Fruit fly (Drosophila melanogaster) whole organism, embryonic: ENCODE data around the gene Hs6st.

Experiments used
- Awh ChIP-seq: fragments of 200-800 bp; sonication (Bioruptor generic); IDR thresholded peaks from 2 replicates; pipeline ENCODE4, ENCODE4 v1.3.6; 2022; ENCODE audit warnings: missing biosample characterization, missing genetic modification characterization
- BEAF-32 ChIP-seq: fragments of 200-800 bp; sonication (Bioruptor generic); optimal IDR thresholded peaks from 3 replicates; lab custom pipeline; 2017; ENCODE audit warnings: missing biosample characterization, missing genetic modification characterization, mild to moderate bottlenecking, moderate library complexity, missing genetic modification reagents
- Bgb ChIP-seq: fragments of 200-800 bp; sonication (Bioruptor generic); IDR thresholded peaks from 2 replicates; pipeline ENCODE4 v1.3.6; 2022; ENCODE audit warnings: missing biosample characterization, missing genetic modification characterization; ENCODE audit not compliant: partially characterized antibody
- CG10431 ChIP-seq: fragments of 200-800 bp; sonication (Bioruptor generic); optimal IDR thresholded peaks from 3 replicates; lab custom pipeline; 2018; ENCODE audit warnings: missing biosample characterization, mild to moderate bottlenecking, missing genetic modification characterization
- CG12744 ChIP-seq: fragments of 200-800 bp; sonication (Bioruptor generic); optimal IDR thresholded peaks from 2 replicates; lab custom pipeline; 2016; ENCODE audit warnings: missing biosample characterization, missing genetic modification characterization
- CG1602 ChIP-seq: fragments of 200-800 bp; sonication (Bioruptor generic); optimal IDR thresholded peaks from 3 replicates; lab custom pipeline; 2016; ENCODE audit warnings: missing biosample characterization, missing genetic modification characterization
- CG17328 ChIP-seq: fragments of 200-800 bp; sonication (Bioruptor generic); IDR thresholded peaks from 2 replicates; pipeline ENCODE4 v1.3.6; 2022; ENCODE audit warnings: missing biosample characterization, missing genetic modification characterization
- CG18476 ChIP-seq: fragments of 200-800 bp; sonication (Bioruptor generic); optimal IDR thresholded peaks from 2 replicates; lab custom pipeline; 2016; ENCODE audit warnings: missing biosample characterization, mild to moderate bottlenecking, missing genetic modification characterization
- CG18599 ChIP-seq: fragments of 200-800 bp; sonication (Bioruptor generic); optimal IDR thresholded peaks from 3 replicates; lab custom pipeline; 2017; ENCODE audit warnings: missing biosample characterization, missing genetic modification characterization, mild to moderate bottlenecking, moderate library complexity, missing genetic modification reagents
- CG18619 ChIP-seq: fragments of 200-800 bp; sonication (Bioruptor generic); optimal IDR thresholded peaks from 3 replicates; lab custom pipeline; 2017; ENCODE audit warnings: missing biosample characterization, mild to moderate bottlenecking, missing genetic modification characterization
- CG2712 ChIP-seq: fragments of 200-800 bp; optimal IDR thresholded peaks from 3 replicates; lab custom pipeline; 2019; ENCODE audit warnings: missing biosample characterization, mild to moderate bottlenecking, missing genetic modification characterization, moderate library complexity
- CG30020 ChIP-seq: fragments of 200-800 bp; optimal IDR thresholded peaks from 2 replicates; lab custom pipeline; 2019; ENCODE audit warnings: missing biosample characterization, mild to moderate bottlenecking, missing genetic modification characterization, moderate library complexity
- CG32767 ChIP-seq: fragments of 200-800 bp; sonication (Bioruptor generic); IDR thresholded peaks from 2 replicates; pipeline ENCODE4 v1.3.6; 2022; ENCODE audit warnings: missing biosample characterization, missing genetic modification characterization
- CG34422 ChIP-seq: fragments of 200-800 bp; sonication (Bioruptor generic); IDR thresholded peaks from 3 replicates; pipeline ENCODE4 v1.3.6; 2022; ENCODE audit warnings: missing biosample characterization, missing genetic modification characterization
- CG3995 ChIP-seq: fragments of 200-800 bp; sonication (Bioruptor generic); optimal IDR thresholded peaks from 3 replicates; lab custom pipeline; 2016; ENCODE audit warnings: missing biosample characterization, missing genetic modification characterization
- CG4617 ChIP-seq: fragments of 200-800 bp; sonication (Bioruptor generic); optimal IDR thresholded peaks from 3 replicates; lab custom pipeline; 2016; ENCODE audit warnings: missing biosample characterization, missing genetic modification characterization, borderline replicate concordance
- CG5180 ChIP-seq: fragments of 200-800 bp; sonication (Bioruptor generic); optimal IDR thresholded peaks from 3 replicates; lab custom pipeline; 2017; ENCODE audit warnings: missing biosample characterization, missing genetic modification characterization, mild to moderate bottlenecking, moderate library complexity, missing genetic modification reagents
- CG7271 ChIP-seq: fragments of 200-800 bp; sonication (Bioruptor generic); optimal IDR thresholded peaks from 2 replicates; lab custom pipeline; 2018; ENCODE audit warnings: missing biosample characterization, mild to moderate bottlenecking, missing genetic modification characterization, moderate library complexity
- CG9727 ChIP-seq: fragments of 200-800 bp; sonication (Bioruptor generic); optimal IDR thresholded peaks from 3 replicates; lab custom pipeline; 2017; ENCODE audit warnings: missing biosample characterization, mild to moderate bottlenecking, missing genetic modification characterization
- Doc2 ChIP-seq: fragments of 200-800 bp; sonication (Bioruptor generic); IDR thresholded peaks from 2 replicates; pipeline ENCODE4 v1.3.6; 2022; ENCODE audit warnings: missing biosample characterization, missing genetic modification characterization
- E2f1 ChIP-seq: fragments of 200-800 bp; sonication (Bioruptor generic); IDR thresholded peaks from 2 replicates; pipeline ENCODE4 v1.3.6; 2022; ENCODE audit warnings: missing biosample characterization, missing genetic modification characterization
- HLH3B ChIP-seq: fragments of 200-800 bp; sonication (Bioruptor generic); IDR thresholded peaks from 2 replicates; pipeline ENCODE4 v1.3.6; 2022; ENCODE audit warnings: missing biosample characterization, missing genetic modification characterization
- HLH54F ChIP-seq: fragments of 200-800 bp; sonication (Bioruptor generic); optimal IDR thresholded peaks from 3 replicates; lab custom pipeline; 2016; ENCODE audit warnings: missing biosample characterization, missing genetic modification characterization
- Hmr ChIP-seq: fragments of 200-800 bp; sonication (Bioruptor generic); optimal IDR thresholded peaks from 3 replicates; lab custom pipeline; 2017; ENCODE audit warnings: mild to moderate bottlenecking, missing biosample characterization, missing genetic modification reagents, missing genetic modification characterization
- Hmx ChIP-seq: fragments of 200-800 bp; sonication (Bioruptor generic); optimal IDR thresholded peaks from 2 replicates; lab custom pipeline; 2016; ENCODE audit warnings: missing biosample characterization, missing genetic modification characterization
- MESR4 ChIP-seq: fragments of 200-800 bp; sonication (Bioruptor generic); optimal IDR thresholded peaks from 2 replicates; lab custom pipeline; 2018; ENCODE audit warnings: missing biosample characterization, mild to moderate bottlenecking, missing genetic modification characterization, moderate library complexity
- Mes4 ChIP-seq: fragments of 200-800 bp; sonication (Bioruptor generic); optimal IDR thresholded peaks from 2 replicates; lab custom pipeline; 2016; ENCODE audit warnings: missing biosample characterization, missing genetic modification characterization
- Neu2 ChIP-seq: fragments of 200-800 bp; sonication (Bioruptor generic); optimal IDR thresholded peaks from 3 replicates; lab custom pipeline; 2016; ENCODE audit warnings: missing biosample characterization, missing genetic modification characterization, borderline replicate concordance
- Nf-YC ChIP-seq: fragments of 200-800 bp; optimal IDR thresholded peaks from 3 replicates; lab custom pipeline; 2019; ENCODE audit warnings: missing biosample characterization, mild to moderate bottlenecking, missing genetic modification characterization, moderate library complexity
- Ptx1 ChIP-seq: fragments of 200-800 bp; sonication (Bioruptor generic); IDR thresholded peaks from 2 replicates; pipeline ENCODE4 v1.3.6; 2022; ENCODE audit warnings: missing biosample characterization, missing genetic modification characterization
- Sox100B ChIP-seq: fragments of 200-800 bp; sonication (Bioruptor generic); optimal IDR thresholded peaks from 3 replicates; lab custom pipeline; 2018; ENCODE audit warnings: missing biosample characterization, mild to moderate bottlenecking, missing genetic modification characterization
- Spps ChIP-seq: fragments of 200-800 bp; sonication (Bioruptor generic); optimal IDR thresholded peaks from 2 replicates; lab custom pipeline; 2018; ENCODE audit warnings: missing biosample characterization, mild to moderate bottlenecking, missing genetic modification characterization
- Sry-δ ChIP-seq: fragments of 200-800 bp; sonication (Bioruptor generic); optimal IDR thresholded peaks from 2 replicates; lab custom pipeline; 2016; ENCODE audit warnings: missing biosample characterization, missing genetic modification characterization
- ap ChIP-seq: fragments of 200-800 bp; sonication (Bioruptor generic); IDR thresholded peaks from 2 replicates; pipeline ENCODE4 v1.3.6; 2022; ENCODE audit warnings: missing biosample characterization, missing genetic modification characterization
- ara ChIP-seq: fragments of 200-800 bp; sonication (Bioruptor generic); IDR thresholded peaks from 2 replicates; pipeline ENCODE4 v1.3.6; 2022; ENCODE audit warnings: missing biosample characterization, missing genetic modification characterization
- bab2 ChIP-seq: fragments of 200-800 bp; sonication (Bioruptor generic); optimal IDR thresholded peaks from 2 replicates; lab custom pipeline; 2016; ENCODE audit warnings: missing biosample characterization, missing genetic modification characterization
- chinmo ChIP-seq: fragments of 200-800 bp; sonication (Bioruptor generic); IDR thresholded peaks from 4 replicates; pipeline ENCODE4 v1.3.6; 2022; ENCODE audit warnings: missing biosample characterization, missing genetic modification characterization; ENCODE audit not compliant: partially characterized antibody
- chm ChIP-seq: fragments of 200-800 bp; sonication (Bioruptor generic); IDR thresholded peaks from 2 replicates; pipeline ENCODE4 v1.3.6; 2022; ENCODE audit warnings: missing biosample characterization, missing genetic modification characterization
- grn ChIP-seq: fragments of 200-800 bp; sonication (Bioruptor generic); optimal IDR thresholded peaks from 3 replicates; lab custom pipeline; 2017; ENCODE audit warnings: missing biosample characterization, missing genetic modification characterization
- gt ChIP-seq: fragments of 200-800 bp; sonication (Bioruptor generic); IDR thresholded peaks from 2 replicates; pipeline ENCODE4 v1.3.6; 2022; ENCODE audit warnings: missing biosample characterization, missing genetic modification characterization
- kay ChIP-seq: fragments of 200-800 bp; sonication (Bioruptor generic); optimal IDR thresholded peaks from 2 replicates; lab custom pipeline; 2016; ENCODE audit warnings: missing biosample characterization, missing genetic modification characterization
- klu ChIP-seq: fragments of 200-800 bp; sonication (Bioruptor generic); IDR thresholded peaks from 2 replicates; pipeline ENCODE4 v1.3.6; 2022; ENCODE audit warnings: missing biosample characterization, missing genetic modification characterization
- p53 ChIP-seq: fragments of 200-800 bp; sonication (Bioruptor generic); optimal IDR thresholded peaks from 2 replicates; lab custom pipeline; 2016; ENCODE audit warnings: missing biosample characterization, missing genetic modification characterization
- pfk ChIP-seq: fragments of 200-800 bp; sonication (Bioruptor generic); optimal IDR thresholded peaks from 2 replicates; lab custom pipeline; 2018; ENCODE audit warnings: missing biosample characterization, mild to moderate bottlenecking, missing genetic modification characterization, moderate library complexity
- pita ChIP-seq: fragments of 200-800 bp; sonication (Bioruptor generic); optimal IDR thresholded peaks from 2 replicates; lab custom pipeline; 2017; ENCODE audit warnings: missing biosample characterization, mild to moderate bottlenecking, missing genetic modification characterization
- prd ChIP-seq, 3 experiments: fragments of >200 bp in 2 of 3; fragments of 200-800 bp in 1 of 3; sonication (Bioruptor generic) in 1 of 3; optimal IDR thresholded peaks in 2 of 3; IDR thresholded peaks in 1 of 3; 2 replicates in 2 of 3; 3 replicates in 1 of 3; pipeline versions ENCODE4 v1.3.6 to Lab custom; 2017 to 2022; ENCODE audit warnings: missing biosample characterization in 1 of 3, missing genetic modification characterization in 1 of 3
- slbo ChIP-seq: fragments of 200-800 bp; sonication (Bioruptor generic); IDR thresholded peaks from 2 replicates; pipeline ENCODE4 v1.3.6; 2022; ENCODE audit warnings: missing biosample characterization, missing genetic modification characterization
- tgo ChIP-seq: fragments of 200-800 bp; sonication (Bioruptor generic); IDR thresholded peaks from 3 replicates; pipeline ENCODE4 v1.3.6; 2022; ENCODE audit warnings: missing biosample characterization, missing genetic modification characterization
- unpg ChIP-seq: fragments of 200-800 bp; sonication (Bioruptor generic); optimal IDR thresholded peaks from 3 replicates; lab custom pipeline; 2018; ENCODE audit warnings: missing biosample characterization, mild to moderate bottlenecking, missing genetic modification characterization, moderate library complexity
- vnd ChIP-seq: fragments of 200-800 bp; sonication (Bioruptor generic); IDR thresholded peaks from 3 replicates; pipeline ENCODE4 v1.3.6; 2022; ENCODE audit warnings: missing biosample characterization, missing genetic modification characterization; ENCODE audit not compliant: partially characterized antibody
- wek ChIP-seq: fragments of 200-800 bp; sonication (Bioruptor generic); optimal IDR thresholded peaks from 3 replicates; lab custom pipeline; 2018; ENCODE audit warnings: missing biosample characterization, mild to moderate bottlenecking, missing genetic modification characterization, moderate library complexity

Gene Hs6st

DNA sequence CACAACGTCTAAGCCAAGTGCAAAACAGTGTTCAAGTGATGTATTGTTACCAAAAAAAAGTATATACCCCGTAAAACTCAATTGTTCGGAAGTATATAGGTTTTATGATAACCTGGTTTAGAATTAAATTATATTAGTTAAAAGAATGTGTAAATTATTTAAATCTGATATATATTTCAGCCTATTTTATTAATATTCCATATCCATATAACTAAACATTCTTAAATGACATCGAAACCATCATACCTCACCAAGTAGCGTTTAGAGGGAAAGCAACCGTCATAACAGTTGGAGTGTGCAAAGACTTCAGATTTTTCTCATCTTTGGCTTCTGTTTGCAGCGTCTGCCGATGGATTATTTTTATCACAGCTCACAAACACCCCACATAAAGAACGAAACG, 8.8 kb downstream of the Hs6st start (continued):
- TF ChIP-seq wek (GFP tag; lab: Kevin White, UChicago) (no peak), p53 (GFP tag; lab: Kevin White, UChicago) (no peak), Doc2 (no peak), CG5180 (peak; percentile 36), kay (GFP tag; lab: Kevin White, UChicago) (no peak), E2f1 (GFP tag; lab: Robert Waterston, UW) (peak; percentile 80), Spps (peak; percentile 66), tgo (peak; percentile 88), grn (GFP tag; lab: Kevin White, UChicago) (no peak), vnd (GFP tag; lab: Robert Waterston, UW) (no peak), CG18476 (peak; percentile 53), Awh (GFP tag; lab: Robert Waterston, UW) (peak; percentile 87), Bgb (GFP tag; lab: Robert Waterston, UW) (no peak), unpg (GFP tag; lab: Kevin White, UChicago) (peak; percentile 90), Sox100B (peak; percentile 77), CG18599 (GFP tag; lab: Kevin White, UChicago) (peak; percentile 88), ap (GFP tag; lab: Robert Waterston, UW) (peak; percentile 81), prd (optimal IDR thresholded peaks at IDR 0.05; lab: Kevin White, UChicago) (no peak), prd (GFP tag; IDR thresholded peaks at IDR 0.05; lab: Robert Waterston, UW) (peak; percentile 95), CG3995 (GFP tag; lab: Kevin White, UChicago) (no peak), klu (GFP tag; lab: Robert Waterston, UW) (peak; percentile 52; the same call in 1 of the 2 replicates), Ptx1 (peak; percentile 86), CG2712 (tag; lab: Kevin White, UChicago) (peak; percentile 93), HLH3B (GFP tag; lab: Robert Waterston, UW) (peak; percentile 84), chm (GFP tag; lab: Robert Waterston, UW) (peak; percentile 61; the same call in 1 of the 2 replicates), Hmx (GFP tag; lab: Kevin White, UChicago) (no peak), CG30020 (peak; percentile 36), CG34422 (peak; percentile 83), HLH54F (GFP tag; lab: Kevin White, UChicago) (no peak), ara (GFP tag; lab: Robert Waterston, UW) (peak; percentile 86), Neu2 (GFP tag; lab: Kevin White, UChicago) (no peak), chinmo (GFP tag; lab: Robert Waterston, UW) (no peak), CG17328 (GFP tag; lab: Robert Waterston, UW) (peak; percentile 89), Hmr (GFP tag; lab: Kevin White, UChicago) (peak; percentile 82), CG1602 (GFP tag; lab: Kevin White, UChicago) (peak; percentile 61), Sry-δ (no peak), CG10431 (GFP tag; lab: Kevin White, UChicago) (no peak), BEAF-32 (no peak), CG12744 (GFP tag; lab: Kevin White, UChicago) (no peak), pfk (no peak), gt (GFP tag; lab: Robert Waterston, UW) (peak; percentile 67; the same call in 1 of the 2 replicates), slbo (GFP tag; lab: Robert Waterston, UW) (peak; percentile 90), CG4617 (GFP tag; lab: Kevin White, UChicago) (no peak), pita (GFP tag; lab: Kevin White, UChicago) (no peak), bab2 (no peak), CG32767 (GFP tag; lab: Robert Waterston, UW) (peak; percentile 76), Nf-YC (tag; lab: Kevin White, UChicago) (peak; percentile 45), CG7271 (tag; lab: Kevin White, UChicago) (peak; percentile 79), CG18619 (GFP tag; lab: Kevin White, UChicago) (peak; percentile 61), Mes4 (no peak), CG9727 (peak; percentile 83), MESR4 (no peak)
